Fruit fly (Drosophila melanogaster) whole organism: ENCODE results near the gene lectin-33A.

Experiments
- Dll ChIP-seq: fragments of >200 bp; optimal IDR thresholded peaks from 2 replicates; lab custom pipeline; 2017
- EcR ChIP-seq, 2 experiments: fragments of >200 bp; optimal IDR thresholded peaks; 2 replicates each; lab custom pipeline; 2017; ENCODE audit warnings: missing biosample characterization in 2 of 2, missing genetic modification characterization in 2 of 2, missing genetic modification reagents in 2 of 2
- pan ChIP-seq: fragments of >200 bp; optimal IDR thresholded peaks from 2 replicates; lab custom pipeline; 2017

DNA sequence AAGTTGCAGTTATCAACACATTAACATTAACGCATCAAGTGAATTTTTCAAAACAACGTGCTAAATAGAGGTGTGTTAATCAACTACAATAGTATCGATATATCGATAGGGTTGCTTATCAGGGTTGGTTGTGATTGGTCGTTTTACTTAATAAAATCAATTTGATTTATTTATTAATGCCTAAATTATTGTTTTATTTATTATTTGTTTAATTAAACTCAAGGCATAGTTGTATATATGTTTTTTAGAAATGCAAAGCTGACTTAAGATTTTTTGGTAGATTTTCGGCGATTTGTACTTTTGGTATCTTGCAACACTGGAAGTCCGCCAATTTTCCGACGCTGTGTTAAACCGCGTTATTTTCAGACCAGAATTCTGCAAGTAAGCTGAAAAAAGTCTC is 9.1 kb downstream of the lectin-33A start, which contains the start of the genes Art8 and dUTPase:
- TF ChIP-seq EcR (GFP tag; optimal IDR thresholded peaks at IDR 0.05; lab: Kevin White, UChicago) (no peak), Dll (lab: Kevin White, UChicago) (no peak), pan (lab: Kevin White, UChicago) (no peak)
